Fruit fly (Drosophila melanogaster): ENCODE data around the gene Rab23.
A peak's percentile ranks its signal among the peaks of the same experiment; 100 is the strongest.

Rab23 gene

dm6 chr3R:5633437-5633836, 51.8 kb downstream of the Rab23 start, which contains the start of gene CG12171:
CG12171 (plus strand) TSS chr3R:5633627.
- TF ChIP-seq Dif (GFP tag; optimal IDR thresholded peaks at IDR 0.05; ENCODE audit: partially characterized antibody): no peak
- TF ChIP-seq Abd-B (GFP tag; optimal IDR thresholded peaks at IDR 0.05): no peak
- no peak for TF ChIP-seq tai (GFP tag; optimal IDR thresholded peaks at IDR 0.05)
- TF ChIP-seq br (GFP tag; optimal IDR thresholded peaks at IDR 0.05): no peak
- TF ChIP-seq dl (GFP tag; optimal IDR thresholded peaks at IDR 0.05; ENCODE audit: insufficient read depth in 1 of 2, partially characterized antibody in 2 of 2): no peak
- TF ChIP-seq usp (GFP tag; optimal IDR thresholded peaks at IDR 0.05): no peak
- TF ChIP-seq Myc (optimal IDR thresholded peaks at IDR 0.05): no peak
- TF ChIP-seq fru (GFP tag; optimal IDR thresholded peaks at IDR 0.05): no peak
- TF ChIP-seq Hr83 (GFP tag; optimal IDR thresholded peaks at IDR 0.05; ENCODE audit: poor library complexity, severe bottlenecking): peak; percentile 46

dm6 chr3R:5632182-5632581, 53.1 kb downstream of the Rab23 start, which contains the start of gene CG31549:
CG31549 (plus strand) TSS chr3R:5632192.
- TF ChIP-seq tai (GFP tag; optimal IDR thresholded peaks at IDR 0.05): no peak
- TF ChIP-seq Vsx2 (GFP tag; optimal IDR thresholded peaks at IDR 0.05; ENCODE audit: partially characterized antibody): no peak
- TF ChIP-seq Hr83 (GFP tag; optimal IDR thresholded peaks at IDR 0.05; ENCODE audit: poor library complexity, severe bottlenecking): no peak
- no peak for TF ChIP-seq CG9705 (GFP tag; optimal IDR thresholded peaks at IDR 0.05)
- TF ChIP-seq Abd-B (GFP tag; optimal IDR thresholded peaks at IDR 0.05): no peak
- TF ChIP-seq foxo (GFP tag; optimal IDR thresholded peaks at IDR 0.05): no peak

All from whole organism, wandering third instar larva.